Fruit fly (Drosophila melanogaster) whole organism, embryonic: ENCODE data around the gene CG6847.

Experiments
- Aef1 ChIP-seq: fragments of 200-800 bp; sonication (Bioruptor generic); IDR thresholded peaks from 3 replicates; pipeline ENCODE4 v1.3.6; 2022; ENCODE audit warnings: missing biosample characterization, missing genetic modification characterization
- Antp ChIP-seq: fragments of 200-800 bp; sonication (Bioruptor generic); optimal IDR thresholded peaks from 3 replicates; lab custom pipeline; 2016; ENCODE audit warnings: missing biosample characterization, missing genetic modification characterization
- CG10959 ChIP-seq: fragments of 200-800 bp; sonication (Bioruptor generic); IDR thresholded peaks from 2 replicates; pipeline ENCODE4 v1.3.6; 2022; ENCODE audit warnings: missing biosample characterization, missing genetic modification characterization
- CG11696 ChIP-seq: fragments of 200-800 bp; sonication (Bioruptor generic); IDR thresholded peaks from 2 replicates; pipeline ENCODE4 v1.3.6; 2022; ENCODE audit warnings: missing biosample characterization, missing genetic modification characterization
- CG13424 ChIP-seq: fragments of 200-800 bp; sonication (Bioruptor generic); optimal IDR thresholded peaks from 2 replicates; lab custom pipeline; 2019; ENCODE audit warnings: missing biosample characterization, mild to moderate bottlenecking, missing genetic modification characterization, moderate library complexity
- CG15073 ChIP-seq: fragments of 200-800 bp; sonication (Bioruptor generic); optimal IDR thresholded peaks from 2 replicates; lab custom pipeline; 2016; ENCODE audit warnings: missing biosample characterization, missing genetic modification characterization
- CG15269 ChIP-seq: fragments of 200-800 bp; sonication (Bioruptor generic); optimal IDR thresholded peaks from 2 replicates; lab custom pipeline; 2018; ENCODE audit warnings: missing biosample characterization, mild to moderate bottlenecking, missing genetic modification characterization, moderate library complexity
- CG15514 ChIP-seq: fragments of 200-800 bp; sonication (Bioruptor generic); optimal IDR thresholded peaks from 3 replicates; lab custom pipeline; 2017; ENCODE audit warnings: missing biosample characterization, missing genetic modification characterization, mild to moderate bottlenecking, moderate library complexity, missing genetic modification reagents
- CG1832 ChIP-seq: fragments of 200-800 bp; sonication (Bioruptor generic); optimal IDR thresholded peaks from 2 replicates; lab custom pipeline; 2017; ENCODE audit warnings: missing biosample characterization, mild to moderate bottlenecking, missing genetic modification characterization, inconsistent platforms
- CG2116 ChIP-seq: fragments of 200-800 bp; sonication (Bioruptor generic); optimal IDR thresholded peaks from 3 replicates; lab custom pipeline; 2018; ENCODE audit warnings: missing biosample characterization, mild to moderate bottlenecking, missing genetic modification characterization
- CG2202 ChIP-seq: fragments of 200-800 bp; sonication (Bioruptor generic); optimal IDR thresholded peaks from 2 replicates; lab custom pipeline; 2018; ENCODE audit warnings: missing biosample characterization, mild to moderate bottlenecking, missing genetic modification characterization
- CG31441 ChIP-seq: fragments of 200-800 bp; sonication (Bioruptor generic); IDR thresholded peaks from 2 replicates; pipeline ENCODE4 v1.3.6; 2022; ENCODE audit warnings: missing biosample characterization, missing genetic modification characterization
- CG3726 ChIP-seq: fragments of 200-800 bp; sonication (Bioruptor generic); IDR thresholded peaks from 3 replicates; pipeline ENCODE4, ENCODE4 v1.3.6; 2022; ENCODE audit warnings: missing biosample characterization, missing genetic modification characterization
- CG4730 ChIP-seq: fragments of 200-800 bp; sonication (Bioruptor generic); IDR thresholded peaks from 2 replicates; pipeline ENCODE4 v1.3.6; 2022; ENCODE audit warnings: missing biosample characterization, missing genetic modification characterization
- CG6813 ChIP-seq: fragments of 200-800 bp; sonication (Bioruptor generic); optimal IDR thresholded peaks from 2 replicates; lab custom pipeline; 2017; ENCODE audit warnings: missing biosample characterization, missing genetic modification characterization, mild to moderate bottlenecking, moderate library complexity, missing genetic modification reagents
- CG7987 ChIP-seq: fragments of 200-800 bp; sonication (Bioruptor generic); optimal IDR thresholded peaks from 2 replicates; lab custom pipeline; 2018; ENCODE audit warnings: missing biosample characterization, mild to moderate bottlenecking, missing genetic modification characterization, moderate library complexity
- CG9215 ChIP-seq: fragments of 200-800 bp; sonication (Bioruptor generic); IDR thresholded peaks from 2 replicates; pipeline ENCODE4 v1.3.6; 2022; ENCODE audit warnings: missing biosample characterization, missing genetic modification characterization
- Jarid2 ChIP-seq: fragments of 200-800 bp; sonication (Bioruptor generic); optimal IDR thresholded peaks from 3 replicates; lab custom pipeline; 2017; ENCODE audit warnings: mild to moderate bottlenecking, missing biosample characterization, missing genetic modification reagents, missing genetic modification characterization
- Lpt ChIP-seq: fragments of >200 bp; optimal IDR thresholded peaks from 2 replicates; lab custom pipeline; 2018; ENCODE audit warnings: missing biosample characterization, missing genetic modification characterization
- Max ChIP-seq: fragments of 200-800 bp; sonication (Bioruptor generic); optimal IDR thresholded peaks from 2 replicates; lab custom pipeline; 2016; ENCODE audit warnings: missing biosample characterization, mild to moderate bottlenecking, missing genetic modification characterization
- NfI ChIP-seq: fragments of 200-800 bp; sonication (Bioruptor generic); optimal IDR thresholded peaks from 3 replicates; lab custom pipeline; 2018; ENCODE audit warnings: missing biosample characterization, mild to moderate bottlenecking, missing genetic modification characterization, moderate library complexity
- Oaz ChIP-seq: fragments of 200-800 bp; sonication (Bioruptor generic); IDR thresholded peaks from 2 replicates; pipeline ENCODE4 v1.3.6; 2022; ENCODE audit warnings: missing biosample characterization, missing genetic modification characterization
- Six4 ChIP-seq: fragments of 200-800 bp; sonication (Bioruptor generic); optimal IDR thresholded peaks from 2 replicates; lab custom pipeline; 2016; ENCODE audit warnings: missing biosample characterization, missing genetic modification characterization
- Sox100B ChIP-seq: fragments of 200-800 bp; sonication (Bioruptor generic); optimal IDR thresholded peaks from 3 replicates; lab custom pipeline; 2018; ENCODE audit warnings: missing biosample characterization, mild to moderate bottlenecking, missing genetic modification characterization
- YL-1 ChIP-seq: fragments of 200-800 bp; sonication (Bioruptor generic); optimal IDR thresholded peaks from 3 replicates; lab custom pipeline; 2017; ENCODE audit warnings: missing biosample characterization, mild to moderate bottlenecking, missing genetic modification characterization
- cas ChIP-seq: fragments of 200-800 bp; sonication (Bioruptor generic); IDR thresholded peaks from 2 replicates; pipeline ENCODE4 v1.3.6; 2022; ENCODE audit warnings: missing biosample characterization, missing genetic modification characterization
- crol ChIP-seq: fragments of 200-800 bp; sonication (Bioruptor generic); IDR thresholded peaks from 2 replicates; pipeline ENCODE4 v1.3.6; 2022; ENCODE audit warnings: missing biosample characterization, missing genetic modification characterization
- cwo ChIP-seq: fragments of 200-800 bp; sonication (Bioruptor generic); optimal IDR thresholded peaks from 3 replicates; lab custom pipeline; 2017; ENCODE audit warnings: missing biosample characterization, missing genetic modification characterization, mild to moderate bottlenecking, moderate library complexity, missing genetic modification reagents
- ems ChIP-seq: fragments of 200-800 bp; sonication (Bioruptor generic); optimal IDR thresholded peaks from 3 replicates; lab custom pipeline; 2016; ENCODE audit warnings: missing biosample characterization, missing genetic modification characterization
- esg ChIP-seq: fragments of 200-800 bp; sonication (Bioruptor generic); conservative IDR thresholded peaks from 2 replicates; pipeline ENCODE4 v1.3.6; 2022; ENCODE audit warnings: missing biosample characterization, missing genetic modification characterization
- grau ChIP-seq: fragments of 200-800 bp; optimal IDR thresholded peaks from 3 replicates; lab custom pipeline; 2019; ENCODE audit warnings: missing biosample characterization, mild to moderate bottlenecking, missing genetic modification characterization, moderate library complexity
- grn ChIP-seq: fragments of 200-800 bp; sonication (Bioruptor generic); optimal IDR thresholded peaks from 3 replicates; lab custom pipeline; 2017; ENCODE audit warnings: missing biosample characterization, missing genetic modification characterization
- h ChIP-seq: fragments of >200 bp; optimal IDR thresholded peaks from 2 replicates; lab custom pipeline; 2017
- jumu ChIP-seq: fragments of 200-800 bp; sonication (Bioruptor generic); optimal IDR thresholded peaks from 3 replicates; lab custom pipeline; 2016; ENCODE audit warnings: missing biosample characterization, missing genetic modification characterization
- kah ChIP-seq: fragments of 200-800 bp; sonication (Bioruptor generic); optimal IDR thresholded peaks from 2 replicates; lab custom pipeline; 2018; ENCODE audit warnings: missing biosample characterization, mild to moderate bottlenecking, missing genetic modification characterization
- lmd ChIP-seq: fragments of 200-800 bp; sonication (Bioruptor generic); IDR thresholded peaks from 2 replicates; pipeline ENCODE4 v1.3.6; 2022; ENCODE audit warnings: missing biosample characterization, missing genetic modification characterization
- odd ChIP-seq: fragments of 200-800 bp; sonication (Bioruptor generic); optimal IDR thresholded peaks from 2 replicates; lab custom pipeline; 2017; ENCODE audit warnings: missing biosample characterization, mild to moderate bottlenecking, missing genetic modification characterization
- p53 ChIP-seq: fragments of 200-800 bp; sonication (Bioruptor generic); optimal IDR thresholded peaks from 2 replicates; lab custom pipeline; 2016; ENCODE audit warnings: missing biosample characterization, missing genetic modification characterization
- pan ChIP-seq, 4 experiments: fragments of >200 bp in 3 of 4; fragments of 200-800 bp in 1 of 4; sonication (Bioruptor generic) in 1 of 4; optimal IDR thresholded peaks in 3 of 4; IDR thresholded peaks in 1 of 4; 2 replicates each; pipeline versions ENCODE4 v1.3.6 to Lab custom; 2017 to 2022; ENCODE audit warnings: missing biosample characterization in 2 of 4, missing genetic modification characterization in 2 of 4, mixed read lengths in 1 of 4
- psq ChIP-seq: fragments of 200-800 bp; sonication (Bioruptor generic); optimal IDR thresholded peaks from 2 replicates; lab custom pipeline; 2017; ENCODE audit warnings: missing biosample characterization, missing genetic modification characterization
- pum ChIP-seq: fragments of 200-800 bp; sonication (Bioruptor generic); optimal IDR thresholded peaks from 2 replicates; lab custom pipeline; 2016; ENCODE audit warnings: missing biosample characterization, missing genetic modification characterization
- salm ChIP-seq: fragments of 200-800 bp; sonication (Bioruptor generic); optimal IDR thresholded peaks from 2 replicates; lab custom pipeline; 2018; ENCODE audit warnings: missing biosample characterization, mild to moderate bottlenecking, missing genetic modification characterization
- sc ChIP-seq, 3 experiments: fragments of >200 bp in 2 of 3; fragments of 200-800 bp in 1 of 3; sonication (Bioruptor generic) in 1 of 3; optimal IDR thresholded peaks; 2 replicates in 2 of 3; 3 replicates in 1 of 3; lab custom pipeline; 2017; ENCODE audit warnings: mild to moderate bottlenecking in 1 of 3, missing biosample characterization in 1 of 3, missing genetic modification characterization in 1 of 3, missing genetic modification reagents in 1 of 3
- slp2 ChIP-seq: fragments of 200-800 bp; sonication (Bioruptor generic); optimal IDR thresholded peaks from 2 replicates; lab custom pipeline; 2016; ENCODE audit warnings: missing biosample characterization, missing genetic modification characterization
- tio ChIP-seq: fragments of 200-800 bp; sonication (Bioruptor generic); optimal IDR thresholded peaks from 2 replicates; lab custom pipeline; 2017; ENCODE audit warnings: missing biosample characterization, missing genetic modification characterization, inconsistent platforms
- trh ChIP-seq: fragments of 200-800 bp; sonication (Bioruptor generic); optimal IDR thresholded peaks from 2 replicates; lab custom pipeline; 2016; ENCODE audit warnings: missing biosample characterization, missing genetic modification characterization
- unc-4 ChIP-seq: fragments of 200-800 bp; sonication (Bioruptor generic); IDR thresholded peaks from 2 replicates; pipeline ENCODE4 v1.3.6; 2022; ENCODE audit warnings: missing biosample characterization, missing genetic modification characterization; ENCODE audit not compliant: partially characterized antibody
- zen2 ChIP-seq: fragments of 200-800 bp; sonication (Bioruptor generic); IDR thresholded peaks from 3 replicates; pipeline ENCODE4 v1.3.6; 2022; ENCODE audit warnings: missing biosample characterization, missing genetic modification characterization; ENCODE audit not compliant: partially characterized antibody

CG6847 gene

dm6 chrX:17881138-17882121, 29.8 kb upstream of the CG6847 start (continued):
- TF ChIP-seq lmd (GFP tag; lab: Robert Waterston, UW) (peak; percentile 71), pum (peak; percentile 19), CG2202 (tag; lab: Kevin White, UChicago) (no peak), Max (no peak), psq (GFP tag; lab: Kevin White, UChicago) (no peak), CG11696 (GFP tag; lab: Robert Waterston, UW) (no peak), YL-1 (GFP tag; lab: Kevin White, UChicago) (no peak), Aef1 (GFP tag; lab: Robert Waterston, UW) (peak; percentile 63), NfI (GFP tag; lab: Kevin White, UChicago) (peak; percentile 51), kah (GFP tag; lab: Kevin White, UChicago) (no peak), ems (GFP tag; lab: Kevin White, UChicago) (peak; percentile 23), h (lab: Kevin White, UChicago) (no peak), CG6813 (GFP tag; lab: Kevin White, UChicago) (no peak), odd (no peak), zen2 (GFP tag; lab: Robert Waterston, UW) (no peak), CG9215 (peak; percentile 52), Sox100B (GFP tag; lab: Kevin White, UChicago) (no peak), CG1832 (GFP tag; lab: Kevin White, UChicago) (peak; percentile 27), CG15073 (GFP tag; lab: Kevin White, UChicago) (no peak), pan (optimal IDR thresholded peaks at IDR 0.05; lab: Kevin White, UChicago) (no peak), pan (GFP tag; optimal IDR thresholded peaks at IDR 0.05 in 1 of 2, IDR thresholded peaks at IDR 0.05 in 1 of 2) (peak in 1 of 2 experiments; percentile 59), CG2116 (GFP tag; lab: Kevin White, UChicago) (no peak), CG4730 (peak; percentile 30; the same call in 1 of the 2 replicates), p53 (GFP tag; lab: Kevin White, UChicago) (no peak), Antp (peak; percentile 68), Lpt (GFP tag; lab: Kevin White, UChicago) (no peak), Jarid2 (GFP tag; lab: Kevin White, UChicago) (no peak), salm (tag; lab: Kevin White, UChicago) (no peak), grau (peak; percentile 88), jumu (peak; percentile 28), slp2 (GFP tag; lab: Kevin White, UChicago) (no peak), unc-4 (GFP tag; lab: Robert Waterston, UW) (no peak), CG15269 (tag; lab: Kevin White, UChicago) (peak; percentile 70), CG3726 (GFP tag; lab: Robert Waterston, UW) (no peak), CG10959 (GFP tag; lab: Robert Waterston, UW) (no peak), CG7987 (GFP tag; lab: Kevin White, UChicago) (no peak), CG15514 (peak; percentile 25), Six4 (GFP tag; lab: Kevin White, UChicago) (no peak), CG13424 (peak; percentile 57), tio (peak; percentile 44), cwo (GFP tag; lab: Kevin White, UChicago) (no peak), esg (GFP tag; lab: Robert Waterston, UW) (no peak), CG31441 (GFP tag; lab: Robert Waterston, UW) (peak; percentile 12; the same call in 1 of the 2 replicates), trh (GFP tag; lab: Kevin White, UChicago) (no peak), Oaz (GFP tag; lab: Robert Waterston, UW) (no peak), crol (GFP tag; lab: Robert Waterston, UW) (peak; percentile 82), grn (GFP tag; lab: Kevin White, UChicago) (no peak), sc (optimal IDR thresholded peaks at IDR 0.05; lab: Kevin White, UChicago) (no peak), sc (GFP tag; optimal IDR thresholded peaks at IDR 0.05; lab: Kevin White, UChicago) (no peak), cas (no peak)
